Fruit fly (Drosophila melanogaster) whole organism, adult: ENCODE measurements around the gene Iyd.

Source experiments
- CG14711 ChIP-seq: fragments of 200-800 bp; sonication (Bioruptor generic); optimal IDR thresholded peaks from 2 replicates; lab custom pipeline; 2018; ENCODE audit warnings: missing biosample characterization, mild to moderate bottlenecking, missing genetic modification characterization, moderate library complexity
- CG1620 ChIP-seq: fragments of 200-800 bp; sonication (Bioruptor generic); optimal IDR thresholded peaks from 2 replicates; lab custom pipeline; 2016; ENCODE audit warnings: missing biosample characterization, missing genetic modification characterization
- CG33017 ChIP-seq: fragments of 200-800 bp; sonication (Bioruptor generic); optimal IDR thresholded peaks from 2 replicates; lab custom pipeline; 2018; ENCODE audit warnings: missing biosample characterization, mild to moderate bottlenecking, missing genetic modification characterization, moderate library complexity
- kay ChIP-seq: fragments of 200-800 bp; sonication (Bioruptor generic); peaks from one replicate; lab custom pipeline; 2016; ENCODE audit warnings: missing biosample characterization, missing genetic modification characterization, borderline replicate concordance
- pad ChIP-seq: fragments of 200-800 bp; sonication (Bioruptor generic); optimal IDR thresholded peaks from 3 replicates; lab custom pipeline; 2017; ENCODE audit warnings: missing biosample characterization, missing genetic modification characterization, mild to moderate bottlenecking, moderate library complexity, missing genetic modification reagents

DNA sequence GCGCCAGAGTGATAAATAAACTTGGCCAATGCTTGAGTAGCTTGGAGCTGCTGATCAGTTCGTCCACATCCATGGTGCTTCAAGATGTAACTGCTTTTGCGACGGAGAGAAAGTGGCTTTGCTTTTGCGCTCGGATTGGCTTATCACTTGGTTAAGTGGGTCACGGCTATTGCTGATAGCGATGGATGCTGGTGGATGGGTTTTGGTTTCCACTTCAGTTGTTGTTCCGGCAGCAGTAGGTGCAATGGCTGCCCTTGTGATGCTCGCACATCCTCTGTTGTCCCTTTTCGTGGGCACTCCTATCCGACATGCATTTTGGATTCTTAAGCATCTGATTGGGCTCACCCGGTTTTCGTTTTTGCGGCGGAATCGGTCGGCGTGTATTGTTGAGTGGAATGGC lies 1.8 kb downstream of the Iyd start:
- TF ChIP-seq CG1620: no peak
- no peak for TF ChIP-seq CG14711
- no peak for TF ChIP-seq CG33017 (tag; lab: Kevin White, UChicago)
- no peak for TF ChIP-seq kay (GFP tag; lab: Kevin White, UChicago)
- no peak for TF ChIP-seq pad (GFP tag; lab: Kevin White, UChicago)
